Worm (Caenorhabditis elegans) whole organism, young adult: Measurements from ENCODE around the gene valv-1.

ENCODE experiments used
- B0019.2 ChIP-seq: fragments of 200-800 bp; sonication (Bioruptor generic); conservative IDR thresholded peaks from 2 replicates; pipeline ENCODE4 v1.3.6; 2022; ENCODE audit warnings: missing genetic modification reagents, missing genetic modification characterization, missing compliant biosample characterization
- B0035.1 ChIP-seq: sonication (generic microtip); optimal IDR thresholded peaks from 2 replicates; lab custom pipeline; 2016; ENCODE audit warnings: missing genetic modification characterization, mild to moderate bottlenecking, missing compliant biosample characterization, missing genotype, missing genetic modification reagents
- F33H1.4 ChIP-seq: fragments of 200-800 bp; sonication (Bioruptor generic); IDR thresholded peaks from 2 replicates; pipeline ENCODE4 v1.3.6; 2022; ENCODE audit warnings: missing genetic modification reagents, missing genetic modification characterization, missing compliant biosample characterization
- F49E8.2 ChIP-seq: sonication (generic microtip); optimal IDR thresholded peaks from 3 replicates; lab custom pipeline; 2017; ENCODE audit warnings: missing genetic modification characterization, mild to moderate bottlenecking, missing compliant biosample characterization, antibody characterized with exemption, moderate library complexity; ENCODE audit not compliant: insufficient read depth
- F55B11.4 ChIP-seq: sonication (generic microtip); optimal IDR thresholded peaks from 2 replicates; lab custom pipeline; 2016; ENCODE audit warnings: missing compliant biosample characterization, missing genetic modification characterization, borderline replicate concordance; ENCODE audit not compliant: insufficient read depth
- T07F8.4 ChIP-seq: sonication (generic microtip); optimal IDR thresholded peaks from 2 replicates; lab custom pipeline; 2016; ENCODE audit warnings: mild to moderate bottlenecking, missing genetic modification characterization, moderate library complexity, missing compliant biosample characterization
- T26A5.8 ChIP-seq: sonication (generic microtip); optimal IDR thresholded peaks from 2 replicates; lab custom pipeline; 2016; ENCODE audit warnings: missing genetic modification characterization, missing compliant biosample characterization
- Y53G8AR.9 ChIP-seq: fragments of 200-800 bp; sonication (Bioruptor generic); conservative IDR thresholded peaks from 2 replicates; pipeline ENCODE4 v1.3.6; 2022; ENCODE audit warnings: missing genetic modification reagents, missing genetic modification characterization, missing compliant biosample characterization
- Y79H2A.3 ChIP-seq: fragments of 200-800 bp; sonication (Bioruptor generic); conservative IDR thresholded peaks from 2 replicates; pipeline ENCODE4 v1.3.6; 2022; ENCODE audit warnings: missing genetic modification reagents, missing genetic modification characterization, missing compliant biosample characterization
- ZK185.1 ChIP-seq: sonication (generic microtip); optimal IDR thresholded peaks from 2 replicates; lab custom pipeline; 2016; ENCODE audit warnings: mild to moderate bottlenecking, missing genetic modification characterization, missing compliant biosample characterization; ENCODE audit not compliant: poor library complexity, severe bottlenecking
- aptf-2 ChIP-seq: fragments of 200-800 bp; sonication (Bioruptor generic); conservative IDR thresholded peaks from 2 replicates; pipeline ENCODE4 v1.3.6; 2022; ENCODE audit warnings: missing genetic modification reagents, missing genetic modification characterization, missing compliant biosample characterization
- athp-1 ChIP-seq: sonication (generic microtip); optimal IDR thresholded peaks from 2 replicates; lab custom pipeline; 2017; ENCODE audit warnings: mild to moderate bottlenecking, missing genetic modification characterization, missing compliant biosample characterization
- attf-5 ChIP-seq: fragments of 200-800 bp; sonication (Bioruptor generic); optimal IDR thresholded peaks from 2 replicates; lab custom pipeline; 2018; ENCODE audit warnings: mild to moderate bottlenecking, missing genetic modification characterization, missing compliant biosample characterization
- attf-6 ChIP-seq: fragments of 200-800 bp; sonication (Bioruptor generic); IDR thresholded peaks from 2 replicates; pipeline ENCODE4 v1.3.6; 2022; ENCODE audit warnings: missing genetic modification reagents, missing genetic modification characterization, missing compliant biosample characterization
- ceh-27 ChIP-seq: fragments of 200-800 bp; sonication (Bioruptor generic); optimal IDR thresholded peaks from 2 replicates; lab custom pipeline; 2018; ENCODE audit warnings: mild to moderate bottlenecking, missing genetic modification characterization, moderate library complexity, missing compliant biosample characterization
- ceh-79 ChIP-seq: sonication (generic microtip); optimal IDR thresholded peaks from 2 replicates; lab custom pipeline; 2017; ENCODE audit warnings: mild to moderate bottlenecking, missing genetic modification characterization, missing compliant biosample characterization
- chd-7 ChIP-seq: sonication (generic microtip); optimal IDR thresholded peaks from 2 replicates; lab custom pipeline; 2016; ENCODE audit warnings: mild to moderate bottlenecking, missing genetic modification characterization, moderate library complexity, missing compliant biosample characterization
- efl-1 ChIP-seq: fragments of 150-350 bp; optimal IDR thresholded peaks from 2 replicates; lab custom pipeline; 2014; ENCODE audit warnings: missing biosample characterization, missing genetic modification reagents, missing genetic modification characterization
- egl-18 ChIP-seq: fragments of 200-800 bp; sonication (Bioruptor generic); IDR thresholded peaks from 2 replicates; pipeline ENCODE4 v1.3.6; 2022; ENCODE audit warnings: missing genetic modification reagents, missing genetic modification characterization, missing compliant biosample characterization
- ets-4 ChIP-seq: fragments of 200-800 bp; sonication (Bioruptor generic); optimal IDR thresholded peaks from 2 replicates; lab custom pipeline; 2018; ENCODE audit warnings: mild to moderate bottlenecking, missing genetic modification characterization, missing compliant biosample characterization
- gei-17 ChIP-seq: fragments of 200-800 bp; sonication (Bioruptor generic); optimal IDR thresholded peaks from 2 replicates; lab custom pipeline; 2018; ENCODE audit warnings: mild to moderate bottlenecking, missing genetic modification characterization, missing compliant biosample characterization
- hlh-26 ChIP-seq: fragments of 200-800 bp; sonication (Bioruptor generic); conservative IDR thresholded peaks from 2 replicates; pipeline ENCODE4 v1.3.6; 2022; ENCODE audit warnings: missing genetic modification reagents, missing genetic modification characterization, missing compliant biosample characterization
- hmg-20 ChIP-seq: fragments of 200-800 bp; sonication (Bioruptor generic); IDR thresholded peaks from 2 replicates; pipeline ENCODE4 v1.3.6; 2022; ENCODE audit warnings: missing genetic modification reagents, missing genetic modification characterization, missing compliant biosample characterization
- hrde-1 ChIP-seq: sonication (generic microtip); optimal IDR thresholded peaks from 2 replicates; lab custom pipeline; 2016; ENCODE audit warnings: missing genetic modification characterization, mild to moderate bottlenecking, missing compliant biosample characterization, moderate library complexity, missing genotype, missing genetic modification reagents, borderline replicate concordance
- hsf-1 ChIP-seq: fragments of 200-800 bp; sonication (Bioruptor generic); IDR thresholded peaks from 2 replicates; pipeline ENCODE4 v1.3.6; 2022; ENCODE audit warnings: missing genetic modification reagents, missing genetic modification characterization, missing compliant biosample characterization
- lin-35 ChIP-seq, 3 experiments: fragments of 150-350 bp in 2 of 3; sonication (generic microtip) in 1 of 3; optimal IDR thresholded peaks; 2 replicates each; lab custom pipeline; 2014 to 2018; ENCODE audit warnings: missing biosample characterization in 3 of 3, missing genetic modification characterization in 3 of 3, missing genetic modification reagents in 3 of 3
- lin-54 ChIP-seq: fragments of 200-800 bp; sonication (Bioruptor generic); optimal IDR thresholded peaks from 2 replicates; lab custom pipeline; 2018; ENCODE audit warnings: mild to moderate bottlenecking, missing genetic modification characterization, missing compliant biosample characterization
- lsy-27 ChIP-seq: sonication (generic microtip); optimal IDR thresholded peaks from 2 replicates; lab custom pipeline; 2017; ENCODE audit warnings: missing genetic modification characterization, mild to moderate bottlenecking, missing compliant biosample characterization, antibody characterized with exemption, missing genotype, borderline replicate concordance; ENCODE audit not compliant: insufficient read depth
- madf-3 ChIP-seq: fragments of 200-800 bp; sonication (Bioruptor generic); IDR thresholded peaks from 2 replicates; pipeline ENCODE4 v1.3.6; 2022; ENCODE audit warnings: missing genetic modification reagents, missing genetic modification characterization, missing compliant biosample characterization
- mes-4 ChIP-seq: sonication (generic microtip); optimal IDR thresholded peaks from 2 replicates; lab custom pipeline; 2016; ENCODE audit warnings: missing genotype, missing genetic modification characterization, missing compliant biosample characterization
- nfyb-1 ChIP-seq: fragments of 200-800 bp; sonication (Bioruptor generic); IDR thresholded peaks from 2 replicates; pipeline ENCODE4 v1.3.6; 2022; ENCODE audit warnings: missing genetic modification reagents, missing genetic modification characterization, missing compliant biosample characterization
- nhr-120 ChIP-seq: fragments of 200-800 bp; sonication (Bioruptor generic); IDR thresholded peaks from 2 replicates; pipeline ENCODE4 v1.3.6; 2022; ENCODE audit warnings: missing genetic modification characterization, missing compliant biosample characterization
- nhr-179 ChIP-seq: sonication (generic microtip); optimal IDR thresholded peaks from 2 replicates; lab custom pipeline; 2016; ENCODE audit warnings: mild to moderate bottlenecking, missing genetic modification characterization, missing compliant biosample characterization
- nhr-80 ChIP-seq: sonication (generic microtip); optimal IDR thresholded peaks from 2 replicates; lab custom pipeline; 2016; ENCODE audit warnings: missing genetic modification characterization, missing compliant biosample characterization
- nhr-90 ChIP-seq: sonication (generic microtip); optimal IDR thresholded peaks from 2 replicates; lab custom pipeline; 2016; ENCODE audit warnings: missing genotype, mild to moderate bottlenecking, missing genetic modification characterization, missing compliant biosample characterization
- repo-1 ChIP-seq: sonication (generic microtip); optimal IDR thresholded peaks from 2 replicates; lab custom pipeline; 2017; ENCODE audit warnings: mild to moderate bottlenecking, missing genetic modification characterization, missing compliant biosample characterization
- rpc-1 ChIP-seq, 2 experiments: fragments of 150-350 bp in 1 of 2; sonication (generic microtip) in 1 of 2; optimal IDR thresholded peaks; 2 replicates each; lab custom pipeline; 2014 to 2018; ENCODE audit warnings: missing biosample characterization in 1 of 2, missing genetic modification characterization in 1 of 2, missing genetic modification reagents in 1 of 2, missing genotype in 1 of 2
- sdz-38 ChIP-seq: sonication (generic microtip); optimal IDR thresholded peaks from 2 replicates; lab custom pipeline; 2016; ENCODE audit warnings: missing genotype, missing genetic modification characterization, missing compliant biosample characterization
- snpc-1.3 ChIP-seq: sonication (generic microtip); optimal IDR thresholded peaks from 2 replicates; lab custom pipeline; 2017; ENCODE audit warnings: missing genetic modification characterization, mild to moderate bottlenecking, missing compliant biosample characterization, antibody characterized with exemption, moderate library complexity, missing genotype, missing genetic modification reagents; ENCODE audit not compliant: insufficient read depth
- tlf-1 ChIP-seq: fragments of 200-800 bp; sonication (Bioruptor generic); optimal IDR thresholded peaks from 2 replicates; lab custom pipeline; 2018; ENCODE audit warnings: mild to moderate bottlenecking, missing genetic modification characterization, missing compliant biosample characterization
- unc-130 ChIP-seq: sonication (generic microtip); optimal IDR thresholded peaks from 2 replicates; lab custom pipeline; 2016; ENCODE audit warnings: missing genetic modification reagents, missing genetic modification characterization, missing compliant biosample characterization
- xnd-1 ChIP-seq: sonication (generic microtip); optimal IDR thresholded peaks from 2 replicates; lab custom pipeline; 2016; ENCODE audit warnings: missing genotype, missing genetic modification reagents, missing genetic modification characterization, missing compliant biosample characterization
- zfh-2 ChIP-seq: fragments of 200-800 bp; sonication (Bioruptor generic); conservative IDR thresholded peaks from 2 replicates; pipeline ENCODE4 v1.3.6; 2022; ENCODE audit warnings: missing genetic modification reagents, missing genetic modification characterization, missing compliant biosample characterization
- ztf-6 ChIP-seq: fragments of 200-800 bp; sonication (Bioruptor generic); IDR thresholded peaks from 2 replicates; pipeline ENCODE4 v1.3.6; 2022; ENCODE audit warnings: missing genetic modification reagents, missing genetic modification characterization, missing compliant biosample characterization

The valv-1 gene

ce11 chrIV:7420913-7421312 is 24.2 kb downstream of the valv-1 start, which contains the start of gene srtx-1:
TSS of gene srtx-1 (plus strand) at chrIV:7421213.
- TF ChIP-seq lin-54 (GFP tag; lab: Kevin White, UChicago) (no peak), chd-7 (no peak), lin-35 (GFP tag; optimal IDR thresholded peaks at IDR 0.05; lab: Kevin White, UChicago) (no peak), unc-130 (GFP tag; lab: Kevin White, UChicago) (no peak), mes-4 (tag; lab: Kevin White, UChicago) (no peak), nfyb-1 (GFP tag; lab: Robert Waterston, UW) (no peak), ztf-6 (GFP tag; lab: Robert Waterston, UW) (no peak), nhr-80 (no peak), hmg-20 (GFP tag; lab: Robert Waterston, UW) (no peak)

ce11 chrIV:7418818-7419217 is 26.3 kb downstream of the valv-1 start, which contains the start of gene B0496.6:
TSS of gene B0496.6 (plus strand) at chrIV:7419118.
- no peak for TF ChIP-seq T26A5.8 (tag; lab: Kevin White, UChicago)
- no peak for TF ChIP-seq lsy-27 (tag; lab: Kevin White, UChicago)
- no peak for TF ChIP-seq attf-5 (GFP tag; lab: Kevin White, UChicago)
- no peak for TF ChIP-seq hmg-20 (GFP tag; lab: Robert Waterston, UW)
- no peak for TF ChIP-seq hrde-1
- TF ChIP-seq ets-4 (GFP tag; lab: Kevin White, UChicago) = no peak
- TF ChIP-seq hlh-26 = no peak
- no peak for TF ChIP-seq aptf-2 (GFP tag; lab: Robert Waterston, UW)
- TF ChIP-seq nhr-90 (tag; lab: Kevin White, UChicago) = no peak
- no peak for TF ChIP-seq athp-1 (tag; lab: Kevin White, UChicago)
- TF ChIP-seq lin-54 (GFP tag; lab: Kevin White, UChicago) = no peak
- TF ChIP-seq B0019.2 (GFP tag; lab: Robert Waterston, UW) = no peak
- TF ChIP-seq nhr-179 (tag; lab: Kevin White, UChicago) = no peak
- TF ChIP-seq sdz-38 (tag; lab: Kevin White, UChicago) = no peak
- TF ChIP-seq attf-6 (GFP tag; lab: Robert Waterston, UW) = no peak
- no peak for TF ChIP-seq madf-3
- TF ChIP-seq T07F8.4 (tag; lab: Kevin White, UChicago) = no peak
- TF ChIP-seq F55B11.4 (tag; lab: Kevin White, UChicago) = no peak
- no peak for TF ChIP-seq xnd-1 (tag; lab: Kevin White, UChicago)
- TF ChIP-seq F33H1.4 (GFP tag; lab: Robert Waterston, UW) = no peak
- TF ChIP-seq, all 124 proteins: peak for 0

ce11 chrIV:7414163-7414562 is 31.0 kb downstream of the valv-1 start:
- TF ChIP-seq ZK185.1 (tag; lab: Kevin White, UChicago) = no peak
- TF ChIP-seq tlf-1 (GFP tag; lab: Kevin White, UChicago) = no peak
- no peak for TF ChIP-seq B0035.1 (tag; lab: Kevin White, UChicago)
- TF ChIP-seq F49E8.2 (tag; lab: Kevin White, UChicago) = no peak
- TF ChIP-seq snpc-1.3 (tag; lab: Kevin White, UChicago) = no peak
- TF ChIP-seq hsf-1 (GFP tag; lab: Robert Waterston, UW) = no peak
- TF ChIP-seq Y79H2A.3 (GFP tag; lab: Robert Waterston, UW) = no peak
- no peak for TF ChIP-seq ceh-79 (tag; lab: Kevin White, UChicago)
- no peak for TF ChIP-seq egl-18 (GFP tag; lab: Robert Waterston, UW)
- no peak for TF ChIP-seq nhr-120 (GFP tag; lab: Robert Waterston, UW)
- TF ChIP-seq zfh-2 (GFP tag; lab: Robert Waterston, UW) = no peak
- TF ChIP-seq rpc-1 (optimal IDR thresholded peaks at IDR 0.05; lab: Kevin White, UChicago) = no peak
- TF ChIP-seq rpc-1 (tag; optimal IDR thresholded peaks at IDR 0.05; lab: Kevin White, UChicago) = no peak
- no peak for TF ChIP-seq efl-1 (GFP tag; lab: Kevin White, UChicago)
- TF ChIP-seq F33H1.4 (GFP tag; lab: Robert Waterston, UW) = no peak
- no peak for TF ChIP-seq gei-17 (GFP tag; lab: Kevin White, UChicago)
- TF ChIP-seq hrde-1 = no peak
- no peak for TF ChIP-seq repo-1 (tag; lab: Kevin White, UChicago)
- no peak for TF ChIP-seq ceh-27 (GFP tag; lab: Kevin White, UChicago)
- TF ChIP-seq Y53G8AR.9 (GFP tag; lab: Robert Waterston, UW) = no peak
- TF ChIP-seq, all 124 proteins: peak for 0
